Worm (Caenorhabditis elegans): ENCODE results near the gene cpl-1.

The cpl-1 gene

ce11 chrV:16591992-16592798 lies 3.0 kb downstream of the cpl-1 start, which contains the start of gene srh-269 (continued):
- peak; percentile 73 for TF ChIP-seq ceh-83 (GFP tag; optimal IDR thresholded peaks at IDR 0.05)
- no peak for TF ChIP-seq unc-39 (tag; optimal IDR thresholded peaks at IDR 0.05)
- TF ChIP-seq nhr-12 (tag; optimal IDR thresholded peaks at IDR 0.05) = no peak
- TF ChIP-seq blmp-1 (tag; optimal IDR thresholded peaks at IDR 0.05) = no peak
- no peak for TF ChIP-seq elt-1 (tag; optimal IDR thresholded peaks at IDR 0.05; ENCODE audit: borderline replicate concordance, insufficient read depth)
- no peak for TF ChIP-seq mep-1 (tag; optimal IDR thresholded peaks at IDR 0.05)
- no peak for TF ChIP-seq nhr-2 (tag; optimal IDR thresholded peaks at IDR 0.05)
- no peak for TF ChIP-seq pha-4 (tag; optimal IDR thresholded peaks at IDR 0.05)
- no peak for TF ChIP-seq zip-8 (tag; optimal IDR thresholded peaks at IDR 0.05)
- TF ChIP-seq cnd-1 (tag; optimal IDR thresholded peaks at IDR 0.05) = peak; percentile 75
- no peak for TF ChIP-seq hlh-1 (tag; optimal IDR thresholded peaks at IDR 0.05)

- no peak for TF ChIP-seq bed-3 (GFP tag; optimal IDR thresholded peaks at IDR 0.05)
- no peak for TF ChIP-seq nhr-237 (tag; optimal IDR thresholded peaks at IDR 0.05)
- no peak for TF ChIP-seq M03D4.4 (tag; optimal IDR thresholded peaks at IDR 0.05)
- TF ChIP-seq mls-2 (tag; optimal IDR thresholded peaks at IDR 0.05) = no peak
- TF ChIP-seq unc-120 (tag; optimal IDR thresholded peaks at IDR 0.05; ENCODE audit: poor library complexity, severe bottlenecking) = no peak
- TF ChIP-seq nhr-2 (tag; optimal IDR thresholded peaks at IDR 0.05) = no peak
- TF ChIP-seq snpc-4 (tag; optimal IDR thresholded peaks at IDR 0.05) = no peak
- TF ChIP-seq elt-3 (tag; optimal IDR thresholded peaks at IDR 0.05) = no peak
- TF ChIP-seq ceh-43 (GFP tag; optimal IDR thresholded peaks at IDR 0.05) = no peak
- TF ChIP-seq ceh-39 (tag; optimal IDR thresholded peaks at IDR 0.05) = no peak
- no peak for TF ChIP-seq nhr-12 (tag; optimal IDR thresholded peaks at IDR 0.05)
- no peak for TF ChIP-seq hlh-1 (tag; optimal IDR thresholded peaks at IDR 0.05)
- no peak for TF ChIP-seq sptf-1 (tag; optimal IDR thresholded peaks at IDR 0.05)
- TF ChIP-seq cnd-1 (tag; optimal IDR thresholded peaks at IDR 0.05) = no peak
- no peak for TF ChIP-seq lin-32 (GFP tag; optimal IDR thresholded peaks at IDR 0.05)
- no peak for TF ChIP-seq elt-1 (tag; optimal IDR thresholded peaks at IDR 0.05; ENCODE audit: borderline replicate concordance, insufficient read depth)
- TF ChIP-seq ces-1 (GFP tag; optimal IDR thresholded peaks at IDR 0.05) = no peak
- TF ChIP-seq tbx-8 (GFP tag; optimal IDR thresholded peaks at IDR 0.05) = no peak
Observed at ce11 chrV:16589488-16589887, 5.7 kb downstream of the cpl-1 start.

- TF ChIP-seq nhr-2 (tag; optimal IDR thresholded peaks at IDR 0.05) (no peak), ztf-11 (tag; optimal IDR thresholded peaks at IDR 0.05) (no peak), cnd-1 (tag; optimal IDR thresholded peaks at IDR 0.05) (no peak), elt-3 (tag; optimal IDR thresholded peaks at IDR 0.05) (no peak), ceh-83 (GFP tag; optimal IDR thresholded peaks at IDR 0.05) (no peak), pha-4 (tag; optimal IDR thresholded peaks at IDR 0.05) (no peak), unc-39 (tag; optimal IDR thresholded peaks at IDR 0.05) (no peak), unc-62 (GFP tag; optimal IDR thresholded peaks at IDR 0.05) (no peak), zip-8 (tag; optimal IDR thresholded peaks at IDR 0.05) (no peak), ceh-39 (tag; optimal IDR thresholded peaks at IDR 0.05) (no peak), lsy-2 (tag; optimal IDR thresholded peaks at IDR 0.05) (no peak), mls-2 (tag; optimal IDR thresholded peaks at IDR 0.05) (no peak), tbx-8 (GFP tag; optimal IDR thresholded peaks at IDR 0.05) (no peak), M03D4.4 (tag; optimal IDR thresholded peaks at IDR 0.05) (no peak), sem-2 (GFP tag; optimal IDR thresholded peaks at IDR 0.05) (no peak), ham-2 (GFP tag; optimal IDR thresholded peaks at IDR 0.05) (no peak), flh-1 (GFP tag; optimal IDR thresholded peaks at IDR 0.05) (no peak)
Observed at ce11 chrV:16588428-16588827, 6.7 kb downstream of the cpl-1 start, which contains the start of gene srw-73. Gene srw-73 (minus strand): TSS chrV:16588528.

ce11 chrV:16582973-16583372 lies 12.2 kb downstream of the cpl-1 start, which contains the start of gene str-150:
Gene str-150 (plus strand): TSS chrV:16583273.
- TF ChIP-seq ztf-11 (tag; optimal IDR thresholded peaks at IDR 0.05) (no peak), lsy-2 (tag; optimal IDR thresholded peaks at IDR 0.05) (no peak), hlh-1 (tag; optimal IDR thresholded peaks at IDR 0.05) (no peak)

ce11 chrV:16581061-16581460 lies 14.1 kb downstream of the cpl-1 start:
- no peak for TF ChIP-seq snpc-4 (tag; optimal IDR thresholded peaks at IDR 0.05)
- no peak for TF ChIP-seq zip-8 (tag; optimal IDR thresholded peaks at IDR 0.05)
- no peak for TF ChIP-seq lsy-2 (tag; optimal IDR thresholded peaks at IDR 0.05)
- no peak for TF ChIP-seq ham-2 (GFP tag; optimal IDR thresholded peaks at IDR 0.05)
- TF ChIP-seq ceh-83 (GFP tag; optimal IDR thresholded peaks at IDR 0.05) = no peak
- no peak for TF ChIP-seq ceh-43 (GFP tag; optimal IDR thresholded peaks at IDR 0.05)
